Worm (Caenorhabditis elegans): ENCODE results near the gene ceh-38.

ceh-38 gene

ce11 chrII:6968191-6968675 lies 16.9 kb downstream of the ceh-38 start (continued):
- TF ChIP-seq nhr-28 (tag; optimal IDR thresholded peaks at IDR 0.05) (no peak), fos-1 (tag; optimal IDR thresholded peaks at IDR 0.05) (no peak), F49E8.2 (tag; optimal IDR thresholded peaks at IDR 0.05; ENCODE audit: borderline replicate concordance) (peak; percentile 82), gei-8 (GFP tag; optimal IDR thresholded peaks at IDR 0.05) (peak; percentile 71), aha-1 (tag) (peak; percentile 86), snpc-4 (tag; optimal IDR thresholded peaks at IDR 0.05) (peak; percentile 88), nhr-11 (tag; optimal IDR thresholded peaks at IDR 0.05) (no peak), nhr-6 (tag; optimal IDR thresholded peaks at IDR 0.05) (peak; percentile 51), ZK337.2 (GFP tag; IDR thresholded peaks at IDR 0.05) (no peak), zag-1 (tag; optimal IDR thresholded peaks at IDR 0.05) (no peak), nhr-42 (GFP tag; IDR thresholded peaks at IDR 0.05) (peak; percentile 87), Y75B8A.6 (GFP tag; IDR thresholded peaks at IDR 0.05) (no peak), hmg-1.1 (GFP tag; IDR thresholded peaks at IDR 0.05) (0 out of 2 replicates have a peak, but pooled peaks have one; percentile 14), attf-4 (tag; optimal IDR thresholded peaks at IDR 0.05) (no peak), dve-1 (tag; optimal IDR thresholded peaks at IDR 0.05; ENCODE audit: insufficient read depth) (peak; percentile 81), lin-38 (GFP tag; IDR thresholded peaks at IDR 0.05) (peak; percentile 72), hlh-11 (tag; optimal IDR thresholded peaks at IDR 0.05) (peak; percentile 82), daf-12 (tag; optimal IDR thresholded peaks at IDR 0.05) (no peak), unc-62 (GFP tag; optimal IDR thresholded peaks at IDR 0.05 in 1 of 2) (peak in 1 of 2 experiments; percentile 69), unc-62 (tag; optimal IDR thresholded peaks at IDR 0.05) (no peak), madf-9 (GFP tag; conservative IDR thresholded peaks at IDR 0.05) (no peak), fkh-10 (GFP tag; optimal IDR thresholded peaks at IDR 0.05) (no peak), lir-3 (tag; optimal IDR thresholded peaks at IDR 0.05) (peak; percentile 2), nhr-25 (tag; optimal IDR thresholded peaks at IDR 0.05; ENCODE audit: borderline replicate concordance, insufficient read depth) (peak; percentile 83), T26A8.4 (GFP tag; IDR thresholded peaks at IDR 0.05) (peak; percentile 96), duxl-1 (tag; optimal IDR thresholded peaks at IDR 0.05; ENCODE audit: poor library complexity) (peak; percentile 57), spr-1 (tag; optimal IDR thresholded peaks at IDR 0.05) (peak; percentile 68), php-3 (GFP tag; IDR thresholded peaks at IDR 0.05) (peak; percentile 63; the same call in 1 of the 2 replicates), lsy-2 (tag; optimal IDR thresholded peaks at IDR 0.05) (peak in 1 of 2 experiments; percentile 69), Y48G9A.11 (GFP tag; IDR thresholded peaks at IDR 0.05) (peak; percentile 91), ctbp-1 (GFP tag; IDR thresholded peaks at IDR 0.05) (peak; percentile 58), madf-5 (GFP tag; IDR thresholded peaks at IDR 0.05) (no peak), nhr-102 (tag; optimal IDR thresholded peaks at IDR 0.05) (peak; percentile 91), ztf-11 (tag; optimal IDR thresholded peaks at IDR 0.05) (no peak), zip-2 (tag; optimal IDR thresholded peaks at IDR 0.05) (peak; percentile 11), egl-43 (GFP tag; IDR thresholded peaks at IDR 0.05) (peak; percentile 88), cey-2 (tag; optimal IDR thresholded peaks at IDR 0.05; ENCODE audit: borderline replicate concordance, insufficient read depth) (no peak), dmd-9 (GFP tag; IDR thresholded peaks at IDR 0.05) (no peak), ceh-62 (tag; optimal IDR thresholded peaks at IDR 0.05) (no peak), lin-15B (tag; optimal IDR thresholded peaks at IDR 0.05) (no peak), D1046.2 (GFP tag; IDR thresholded peaks at IDR 0.05) (0 out of 2 replicates have a peak, but pooled peaks have one; percentile 70), ZK546.5 (tag; optimal IDR thresholded peaks at IDR 0.05) (no peak), ceh-28 (tag; optimal IDR thresholded peaks at IDR 0.05) (no peak), ceh-32 (tag; optimal IDR thresholded peaks at IDR 0.05; ENCODE audit: poor library complexity) (no peak), set-16 (GFP tag; IDR thresholded peaks at IDR 0.05) (peak; percentile 66), pqm-1 (tag; optimal IDR thresholded peaks at IDR 0.05) (no peak), arid-1 (GFP tag; conservative IDR thresholded peaks at IDR 0.05) (peak; percentile 77), ama-1 (optimal IDR thresholded peaks at IDR 0.05) (peak; percentile 98), nhr-237 (tag; optimal IDR thresholded peaks at IDR 0.05) (no peak), dpl-1 (GFP tag; optimal IDR thresholded peaks at IDR 0.05) (peak; percentile 38), nhr-48 (tag; optimal IDR thresholded peaks at IDR 0.05) (peak; percentile 75), spr-3 (GFP tag; optimal IDR thresholded peaks at IDR 0.05) (peak; percentile 63)

Data from whole organism, L4 larva.